Fruit fly (Drosophila melanogaster): ENCODE measurements around the gene CG32983.

DNA sequence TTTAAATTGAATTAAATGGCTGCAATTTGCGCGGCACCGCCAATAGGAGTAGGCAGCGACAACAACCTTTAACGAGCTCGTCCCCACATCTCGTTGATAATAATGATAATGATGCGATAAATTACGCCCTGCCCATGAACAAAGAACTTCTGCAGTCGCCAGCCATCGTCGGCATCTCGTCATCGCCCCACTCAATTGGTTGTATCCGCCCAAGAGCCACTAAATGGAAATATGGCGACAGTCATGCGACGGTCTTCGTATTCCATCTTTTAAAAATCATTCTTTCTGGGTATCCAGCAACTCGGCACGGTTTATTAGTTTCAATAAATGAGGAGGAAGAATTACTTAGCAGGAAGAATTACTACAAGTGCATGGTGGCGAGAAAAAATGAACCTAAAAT is 45.1 kb upstream of the CG32983 start:
- TF ChIP-seq dsf (GFP tag; optimal IDR thresholded peaks at IDR 0.05; ENCODE audit: borderline replicate concordance) (no peak), Rel (GFP tag; optimal IDR thresholded peaks at IDR 0.05) (no peak), Rel (tag; optimal IDR thresholded peaks at IDR 0.05) (no peak), Hr78 (GFP tag; optimal IDR thresholded peaks at IDR 0.05) (no peak), brk (GFP tag; optimal IDR thresholded peaks at IDR 0.05) (no peak), OdsH (GFP tag; optimal IDR thresholded peaks at IDR 0.05) (no peak), Myc (optimal IDR thresholded peaks at IDR 0.05) (no peak), Mio (GFP tag; optimal IDR thresholded peaks at IDR 0.05) (no peak), fru (GFP tag; optimal IDR thresholded peaks at IDR 0.05) (no peak), GATAd (GFP tag; optimal IDR thresholded peaks at IDR 0.05) (no peak), Abd-B (GFP tag; optimal IDR thresholded peaks at IDR 0.05) (no peak), foxo (GFP tag; optimal IDR thresholded peaks at IDR 0.05) (no peak), lola (GFP tag; optimal IDR thresholded peaks at IDR 0.05) (no peak), usp (GFP tag; optimal IDR thresholded peaks at IDR 0.05) (no peak), dmrt93B (GFP tag; optimal IDR thresholded peaks at IDR 0.05) (no peak)

All from whole organism, wandering third instar larva.